Worm (Caenorhabditis elegans) whole organism, midembryonic: ENCODE data around the gene mec-3.

Source experiments
- T22C8.4 ChIP-seq: fragments of 200-800 bp; sonication (Bioruptor generic); IDR thresholded peaks from 2 replicates; pipeline ENCODE4 v1.3.6; 2022; ENCODE audit warnings: missing genetic modification characterization, missing compliant biosample characterization
- cog-1 ChIP-seq: sonication (generic microtip); optimal IDR thresholded peaks from 2 replicates; lab custom pipeline; 2016; ENCODE audit warnings: missing genetic modification characterization, missing compliant biosample characterization
- flt-1 ChIP-seq: fragments of 200-800 bp; sonication (Bioruptor generic); IDR thresholded peaks from 2 replicates; pipeline ENCODE4 v1.3.6; 2022; ENCODE audit warnings: missing genetic modification characterization, missing compliant biosample characterization
- klf-2 ChIP-seq: fragments of 200-800 bp; sonication (Bioruptor generic); conservative IDR thresholded peaks from 2 replicates; pipeline ENCODE4 v1.3.6; 2022; ENCODE audit warnings: missing genetic modification reagents, missing genetic modification characterization, missing compliant biosample characterization
- med-1 ChIP-seq: sonication (generic microtip); optimal IDR thresholded peaks from 2 replicates; lab custom pipeline; 2017; ENCODE audit warnings: missing genetic modification characterization, mild to moderate bottlenecking, missing compliant biosample characterization, antibody characterized with exemption, missing genetic modification reagents; ENCODE audit not compliant: insufficient read depth
- ref-1 ChIP-seq: fragments of 200-800 bp; sonication (Bioruptor generic); conservative IDR thresholded peaks from 2 replicates; pipeline ENCODE4 v1.3.6; 2022; ENCODE audit warnings: missing genetic modification reagents, missing genetic modification characterization, missing compliant biosample characterization
- tab-1 ChIP-seq: fragments of 200-800 bp; sonication (Bioruptor generic); IDR thresholded peaks from 2 replicates; pipeline ENCODE4 v1.3.6; 2022; ENCODE audit warnings: missing genetic modification characterization, missing compliant biosample characterization
- ztf-23 ChIP-seq: fragments of 200-800 bp; sonication (Bioruptor generic); IDR thresholded peaks from 2 replicates; pipeline ENCODE4 v1.3.6; 2022; ENCODE audit warnings: missing genetic modification reagents, missing genetic modification characterization, missing compliant biosample characterization
- ztf-29 ChIP-seq: fragments of 200-800 bp; sonication (Bioruptor generic); IDR thresholded peaks from 2 replicates; pipeline ENCODE4 v1.3.6; 2022; ENCODE audit warnings: missing genetic modification reagents, missing genetic modification characterization, missing compliant biosample characterization

The mec-3 gene

ce11 chrIV:10498401-10498800, 36.7 kb upstream of the mec-3 start:
- TF ChIP-seq T22C8.4 (GFP tag; lab: Robert Waterston, UW) (no peak), flt-1 (GFP tag; lab: Robert Waterston, UW) (no peak), tab-1 (no peak), med-1 (no peak), ztf-29 (GFP tag; lab: Robert Waterston, UW) (no peak), klf-2 (GFP tag; lab: Robert Waterston, UW) (no peak), cog-1 (no peak), ztf-23 (GFP tag; lab: Robert Waterston, UW) (no peak)

ce11 chrIV:10489409-10489808, 27.7 kb upstream of the mec-3 start:
- TF ChIP-seq med-1 = no peak
- no peak for TF ChIP-seq tab-1
- TF ChIP-seq ztf-23 (GFP tag; lab: Robert Waterston, UW) = no peak
- no peak for TF ChIP-seq cog-1
- no peak for TF ChIP-seq ztf-29 (GFP tag; lab: Robert Waterston, UW)
- no peak for TF ChIP-seq T22C8.4 (GFP tag; lab: Robert Waterston, UW)
- no peak for TF ChIP-seq ref-1 (GFP tag; lab: Robert Waterston, UW)
- no peak for TF ChIP-seq klf-2 (GFP tag; lab: Robert Waterston, UW)
- no peak for TF ChIP-seq flt-1 (GFP tag; lab: Robert Waterston, UW)

ce11 chrIV:10483607-10484117, 22.0 kb upstream of the mec-3 start, which contains the start of the genes F01D4.5 and ced-5:
TSS of gene F01D4.5 (minus strand) at chrIV:10483657.
TSS of gene ced-5 (plus strand) at chrIV:10484110.
- TF ChIP-seq flt-1 (GFP tag; lab: Robert Waterston, UW) = peak; percentile 83
- TF ChIP-seq T22C8.4 (GFP tag; lab: Robert Waterston, UW) = 0 out of 2 replicates have a peak, but pooled peaks have one; percentile 18
- TF ChIP-seq cog-1 = peak; percentile 64
- peak; percentile 42; the same call in 1 of the 2 replicates for TF ChIP-seq ztf-23 (GFP tag; lab: Robert Waterston, UW)
- no peak for TF ChIP-seq klf-2 (GFP tag; lab: Robert Waterston, UW)

- no peak for TF ChIP-seq ref-1 (GFP tag; lab: Robert Waterston, UW)
- TF ChIP-seq med-1 = no peak
- TF ChIP-seq cog-1 = no peak
- TF ChIP-seq klf-2 (GFP tag; lab: Robert Waterston, UW) = no peak
- TF ChIP-seq flt-1 (GFP tag; lab: Robert Waterston, UW) = no peak
- TF ChIP-seq ztf-29 (GFP tag; lab: Robert Waterston, UW) = no peak
- TF ChIP-seq T22C8.4 (GFP tag; lab: Robert Waterston, UW) = no peak
- no peak for TF ChIP-seq tab-1
- no peak for TF ChIP-seq ztf-23 (GFP tag; lab: Robert Waterston, UW)
These were observed 20.9 kb upstream of the mec-3 start for ce11 chrIV:10482585-10482984.

- TF ChIP-seq tab-1 (no peak), ref-1 (GFP tag; lab: Robert Waterston, UW) (no peak), med-1 (no peak), flt-1 (GFP tag; lab: Robert Waterston, UW) (no peak), ztf-23 (GFP tag; lab: Robert Waterston, UW) (no peak)
These were observed 20.0 kb upstream of the mec-3 start, which contains the start of gene egl-21 for ce11 chrIV:10481695-10482094. TSS of gene egl-21 (minus strand) at chrIV:10481844.

- TF ChIP-seq ztf-23 (GFP tag; lab: Robert Waterston, UW) = no peak
- TF ChIP-seq ztf-29 (GFP tag; lab: Robert Waterston, UW) = no peak
- no peak for TF ChIP-seq T22C8.4 (GFP tag; lab: Robert Waterston, UW)
- TF ChIP-seq cog-1 = no peak
- TF ChIP-seq tab-1 = no peak
- no peak for TF ChIP-seq klf-2 (GFP tag; lab: Robert Waterston, UW)
- TF ChIP-seq med-1 = no peak
- no peak for TF ChIP-seq ref-1 (GFP tag; lab: Robert Waterston, UW)
These were observed 13.6 kb upstream of the mec-3 start for ce11 chrIV:10475234-10475633.

- TF ChIP-seq cog-1 (no peak), flt-1 (GFP tag; lab: Robert Waterston, UW) (no peak), tab-1 (no peak), ref-1 (GFP tag; lab: Robert Waterston, UW) (no peak), klf-2 (GFP tag; lab: Robert Waterston, UW) (no peak), ztf-23 (GFP tag; lab: Robert Waterston, UW) (no peak)
These were observed 10.8 kb upstream of the mec-3 start, which contains the start of gene bgnt-1.1 for ce11 chrIV:10472478-10472877. TSS of gene bgnt-1.1 (plus strand) at chrIV:10472778.

- TF ChIP-seq cog-1 (no peak), flt-1 (GFP tag; lab: Robert Waterston, UW) (no peak), med-1 (no peak), klf-2 (GFP tag; lab: Robert Waterston, UW) (no peak), T22C8.4 (GFP tag; lab: Robert Waterston, UW) (no peak), ztf-29 (GFP tag; lab: Robert Waterston, UW) (no peak), ref-1 (GFP tag; lab: Robert Waterston, UW) (no peak), tab-1 (no peak)
These were observed 7.8 kb upstream of the mec-3 start, which contains the start of gene ugt-44 for ce11 chrIV:10469494-10469893. TSS of gene ugt-44 (plus strand) at chrIV:10469741.

ce11 chrIV:10468662-10469061, 7.0 kb upstream of the mec-3 start:
- no peak for TF ChIP-seq flt-1 (GFP tag; lab: Robert Waterston, UW)
- no peak for TF ChIP-seq ztf-29 (GFP tag; lab: Robert Waterston, UW)
- no peak for TF ChIP-seq med-1
- TF ChIP-seq tab-1 = no peak
- TF ChIP-seq klf-2 (GFP tag; lab: Robert Waterston, UW) = no peak
- TF ChIP-seq T22C8.4 (GFP tag; lab: Robert Waterston, UW) = no peak
- TF ChIP-seq ztf-23 (GFP tag; lab: Robert Waterston, UW) = no peak
- no peak for TF ChIP-seq ref-1 (GFP tag; lab: Robert Waterston, UW)
- TF ChIP-seq cog-1 = no peak

- TF ChIP-seq ref-1 (GFP tag; lab: Robert Waterston, UW) (no peak), cog-1 (no peak)
These were observed 5.7 kb upstream of the mec-3 start for ce11 chrIV:10467347-10467746.
